Worm (Caenorhabditis elegans) whole organism, L2 larva: Measurements from ENCODE around the gene ccep-135.

ENCODE experiments used
- fos-1 ChIP-seq: fragments of 150-350 bp; optimal IDR thresholded peaks from 2 replicates; lab custom pipeline; 2014; ENCODE audit warnings: missing biosample characterization, missing genetic modification characterization
- nhr-12 ChIP-seq: fragments of 150-350 bp; optimal IDR thresholded peaks from 2 replicates; lab custom pipeline; 2014; ENCODE audit warnings: missing biosample characterization, missing genetic modification characterization
- nhr-237 ChIP-seq: fragments of 150-350 bp; optimal IDR thresholded peaks from 2 replicates; lab custom pipeline; 2014; ENCODE audit warnings: missing biosample characterization, missing genetic modification characterization

DNA sequence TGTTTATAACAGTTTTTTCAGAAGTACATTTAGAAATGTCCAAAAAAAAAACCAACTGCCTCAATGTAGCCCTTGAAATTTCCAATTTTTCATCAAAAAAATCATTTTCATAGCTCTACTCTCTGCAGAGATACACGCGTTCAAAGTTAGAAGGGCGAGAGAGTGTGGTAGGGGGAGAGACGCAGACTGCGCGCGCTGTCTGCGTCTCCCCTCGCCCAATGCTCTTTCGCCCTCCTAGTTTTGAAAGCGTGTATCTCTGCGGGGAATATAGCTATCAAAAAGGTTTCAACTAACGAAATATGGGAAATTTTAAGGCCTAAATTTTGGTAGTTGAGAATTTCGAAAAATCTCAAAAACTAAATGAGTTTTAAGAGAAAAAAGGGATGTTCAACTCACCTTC is 28.1 kb upstream of the ccep-135 start:
- TF ChIP-seq nhr-12 (no peak), fos-1 (tag; lab: Kevin White, UChicago) (no peak), nhr-237 (no peak)
